Fruit fly (Drosophila melanogaster) whole organism, embryonic: ENCODE results near the gene Syx4.

ENCODE experiments used
- B-H1 ChIP-seq: fragments of 200-800 bp; sonication (Bioruptor generic); IDR thresholded peaks from 3 replicates; pipeline ENCODE4 v1.3.6; 2022; ENCODE audit warnings: missing biosample characterization, missing genetic modification characterization
- CG10321 ChIP-seq: fragments of 200-800 bp; sonication (Bioruptor generic); IDR thresholded peaks from 2 replicates; pipeline ENCODE4 v1.3.6; 2022; ENCODE audit warnings: missing biosample characterization, missing genetic modification characterization
- CG11398 ChIP-seq: fragments of 200-800 bp; sonication (Bioruptor generic); optimal IDR thresholded peaks from 2 replicates; lab custom pipeline; 2016; ENCODE audit warnings: missing biosample characterization, missing genetic modification characterization
- CG13123 ChIP-seq: fragments of 200-800 bp; sonication (Bioruptor generic); optimal IDR thresholded peaks from 2 replicates; lab custom pipeline; 2016; ENCODE audit warnings: missing biosample characterization, missing genetic modification characterization
- CG13296 ChIP-seq: fragments of 200-800 bp; sonication (Bioruptor generic); optimal IDR thresholded peaks from 3 replicates; lab custom pipeline; 2018; ENCODE audit warnings: missing biosample characterization, mild to moderate bottlenecking, missing genetic modification characterization
- CG13624 ChIP-seq: fragments of 200-800 bp; sonication (Bioruptor generic); optimal IDR thresholded peaks from 2 replicates; lab custom pipeline; 2016; ENCODE audit warnings: missing biosample characterization, missing genetic modification characterization
- CG1602 ChIP-seq: fragments of 200-800 bp; sonication (Bioruptor generic); optimal IDR thresholded peaks from 3 replicates; lab custom pipeline; 2016; ENCODE audit warnings: missing biosample characterization, missing genetic modification characterization
- CG16779 ChIP-seq: fragments of 200-800 bp; sonication (Bioruptor generic); IDR thresholded peaks from 2 replicates; pipeline ENCODE4 v1.3.6; 2022; ENCODE audit warnings: missing biosample characterization, missing genetic modification characterization
- CG18599 ChIP-seq: fragments of 200-800 bp; sonication (Bioruptor generic); optimal IDR thresholded peaks from 3 replicates; lab custom pipeline; 2017; ENCODE audit warnings: missing biosample characterization, missing genetic modification characterization, mild to moderate bottlenecking, moderate library complexity, missing genetic modification reagents
- CG18619 ChIP-seq: fragments of 200-800 bp; sonication (Bioruptor generic); optimal IDR thresholded peaks from 3 replicates; lab custom pipeline; 2017; ENCODE audit warnings: missing biosample characterization, mild to moderate bottlenecking, missing genetic modification characterization
- CG30020 ChIP-seq: fragments of 200-800 bp; optimal IDR thresholded peaks from 2 replicates; lab custom pipeline; 2019; ENCODE audit warnings: missing biosample characterization, mild to moderate bottlenecking, missing genetic modification characterization, moderate library complexity
- CG31224 ChIP-seq: fragments of 200-800 bp; sonication (Bioruptor generic); IDR thresholded peaks from 2 replicates; pipeline ENCODE4 v1.3.6; 2022; ENCODE audit warnings: missing biosample characterization, missing genetic modification characterization
- CG4360 ChIP-seq: fragments of 200-800 bp; sonication (Bioruptor generic); IDR thresholded peaks from 2 replicates; pipeline ENCODE4 v1.3.6; 2022; ENCODE audit warnings: missing biosample characterization, missing genetic modification characterization
- CG4404 ChIP-seq: fragments of 200-800 bp; sonication (Bioruptor generic); IDR thresholded peaks from 2 replicates; pipeline ENCODE4 v1.3.6; 2022; ENCODE audit warnings: missing biosample characterization, missing genetic modification characterization
- CG6813 ChIP-seq: fragments of 200-800 bp; sonication (Bioruptor generic); optimal IDR thresholded peaks from 2 replicates; lab custom pipeline; 2017; ENCODE audit warnings: missing biosample characterization, missing genetic modification characterization, mild to moderate bottlenecking, moderate library complexity, missing genetic modification reagents
- CG7839 ChIP-seq: fragments of 200-800 bp; sonication (Bioruptor generic); optimal IDR thresholded peaks from 3 replicates; lab custom pipeline; 2018; ENCODE audit warnings: missing biosample characterization, mild to moderate bottlenecking, missing genetic modification characterization, moderate library complexity
- CG7928 ChIP-seq: fragments of 200-800 bp; sonication (Bioruptor generic); optimal IDR thresholded peaks from 2 replicates; lab custom pipeline; 2017; ENCODE audit warnings: missing biosample characterization, mild to moderate bottlenecking, missing genetic modification characterization
- CG8478 ChIP-seq: fragments of >200 bp; optimal IDR thresholded peaks from 2 replicates; lab custom pipeline; 2018
- CTCF ChIP-seq: fragments of 200-800 bp; sonication (Bioruptor generic); optimal IDR thresholded peaks from 2 replicates; lab custom pipeline; 2017; ENCODE audit warnings: missing biosample characterization, mild to moderate bottlenecking, missing genetic modification characterization, moderate library complexity
- Dfd ChIP-seq, 2 experiments: fragments of >200 bp; optimal IDR thresholded peaks; 2 replicates each; lab custom pipeline; 2017; ENCODE audit warnings: missing biosample characterization in 2 of 2, missing genetic modification characterization in 2 of 2
- E2f2 ChIP-seq: fragments of 200-800 bp; sonication (Bioruptor generic); IDR thresholded peaks from 2 replicates; pipeline ENCODE4 v1.3.6; 2022; ENCODE audit warnings: missing biosample characterization, missing genetic modification characterization
- Gug ChIP-seq: fragments of 200-800 bp; sonication (Bioruptor generic); IDR thresholded peaks from 4 replicates; pipeline ENCODE4 v1.3.6; 2022; ENCODE audit warnings: missing biosample characterization, missing genetic modification characterization
- H2.0 ChIP-seq: fragments of 200-800 bp; sonication (Bioruptor generic); IDR thresholded peaks from 2 replicates; pipeline ENCODE4 v1.3.6; 2022; ENCODE audit warnings: missing biosample characterization, missing genetic modification characterization
- HLH54F ChIP-seq: fragments of 200-800 bp; sonication (Bioruptor generic); optimal IDR thresholded peaks from 3 replicates; lab custom pipeline; 2016; ENCODE audit warnings: missing biosample characterization, missing genetic modification characterization
- Hand ChIP-seq: fragments of 200-800 bp; sonication (Bioruptor generic); optimal IDR thresholded peaks from 2 replicates; lab custom pipeline; 2017; ENCODE audit warnings: mild to moderate bottlenecking, missing biosample characterization, missing genetic modification reagents, missing genetic modification characterization
- Hmx ChIP-seq: fragments of 200-800 bp; sonication (Bioruptor generic); optimal IDR thresholded peaks from 2 replicates; lab custom pipeline; 2016; ENCODE audit warnings: missing biosample characterization, missing genetic modification characterization
- Hr3 ChIP-seq: fragments of 200-800 bp; sonication (Bioruptor generic); optimal IDR thresholded peaks from 3 replicates; lab custom pipeline; 2016; ENCODE audit warnings: missing biosample characterization, missing genetic modification characterization
- Hr51 ChIP-seq, 2 experiments: fragments of 200-800 bp; sonication (Bioruptor generic); optimal IDR thresholded peaks; 2 replicates in 1 of 2; 3 replicates in 1 of 2; lab custom pipeline; 2016 to 2018; ENCODE audit warnings: missing biosample characterization in 2 of 2, missing genetic modification characterization in 2 of 2, mild to moderate bottlenecking in 1 of 2, moderate library complexity in 1 of 2
- Meics ChIP-seq: fragments of 200-800 bp; sonication (Bioruptor generic); optimal IDR thresholded peaks from 2 replicates; lab custom pipeline; 2017; ENCODE audit warnings: missing biosample characterization, mild to moderate bottlenecking, missing genetic modification characterization
- Opbp ChIP-seq: fragments of 200-800 bp; sonication (Bioruptor generic); IDR thresholded peaks from 3 replicates; pipeline ENCODE4 v1.3.6; 2022; ENCODE audit warnings: missing biosample characterization, missing genetic modification characterization; ENCODE audit not compliant: partially characterized antibody
- Ravus ChIP-seq: fragments of 200-800 bp; sonication (Bioruptor generic); IDR thresholded peaks from 2 replicates; pipeline ENCODE4 v1.3.6; 2022; ENCODE audit warnings: missing biosample characterization, missing genetic modification characterization
- Sin3A ChIP-seq: fragments of >200 bp; optimal IDR thresholded peaks from 2 replicates; lab custom pipeline; 2018
- Sox102F ChIP-seq: fragments of 200-800 bp; sonication (Bioruptor generic); optimal IDR thresholded peaks from 2 replicates; lab custom pipeline; 2018; ENCODE audit warnings: missing biosample characterization, mild to moderate bottlenecking, missing genetic modification characterization, moderate library complexity
- Tbp ChIP-seq: fragments of >200 bp; optimal IDR thresholded peaks from 2 replicates; lab custom pipeline; 2018; ENCODE audit warnings: missing biosample characterization, missing genetic modification characterization
- cad ChIP-seq: fragments of >200 bp; optimal IDR thresholded peaks from 2 replicates; lab custom pipeline; 2017; ENCODE audit warnings: missing biosample characterization, missing genetic modification characterization
- chinmo ChIP-seq: fragments of 200-800 bp; sonication (Bioruptor generic); IDR thresholded peaks from 4 replicates; pipeline ENCODE4 v1.3.6; 2022; ENCODE audit warnings: missing biosample characterization, missing genetic modification characterization; ENCODE audit not compliant: partially characterized antibody
- croc ChIP-seq: fragments of 200-800 bp; sonication (Bioruptor generic); conservative IDR thresholded peaks from 3 replicates; pipeline ENCODE4 v1.3.6; 2022; ENCODE audit warnings: missing biosample characterization, missing genetic modification characterization
- cwo ChIP-seq: fragments of 200-800 bp; sonication (Bioruptor generic); optimal IDR thresholded peaks from 3 replicates; lab custom pipeline; 2017; ENCODE audit warnings: missing biosample characterization, missing genetic modification characterization, mild to moderate bottlenecking, moderate library complexity, missing genetic modification reagents
- dan ChIP-seq: fragments of 200-800 bp; sonication (Bioruptor generic); IDR thresholded peaks from 2 replicates; pipeline ENCODE4 v1.3.6; 2022; ENCODE audit warnings: missing biosample characterization, missing genetic modification characterization
- ems ChIP-seq: fragments of 200-800 bp; sonication (Bioruptor generic); optimal IDR thresholded peaks from 3 replicates; lab custom pipeline; 2016; ENCODE audit warnings: missing biosample characterization, missing genetic modification characterization
- fd96Cb ChIP-seq: fragments of 200-800 bp; sonication (Bioruptor generic); optimal IDR thresholded peaks from 2 replicates; lab custom pipeline; 2018; ENCODE audit warnings: missing biosample characterization, mild to moderate bottlenecking, missing genetic modification characterization, moderate library complexity
- fu2 ChIP-seq: fragments of 200-800 bp; sonication (Bioruptor generic); optimal IDR thresholded peaks from 2 replicates; lab custom pipeline; 2016; ENCODE audit warnings: missing biosample characterization, missing genetic modification characterization
- grau ChIP-seq: fragments of 200-800 bp; optimal IDR thresholded peaks from 3 replicates; lab custom pipeline; 2019; ENCODE audit warnings: missing biosample characterization, mild to moderate bottlenecking, missing genetic modification characterization, moderate library complexity
- hbn ChIP-seq: fragments of 200-800 bp; sonication (Bioruptor generic); IDR thresholded peaks from 2 replicates; pipeline ENCODE4 v1.3.6; 2022; ENCODE audit warnings: missing biosample characterization, missing genetic modification characterization; ENCODE audit not compliant: partially characterized antibody
- mam ChIP-seq: fragments of 200-800 bp; sonication (Bioruptor generic); optimal IDR thresholded peaks from 3 replicates; lab custom pipeline; 2016; ENCODE audit warnings: missing biosample characterization, missing genetic modification characterization
- pb ChIP-seq: fragments of 200-800 bp; sonication (Bioruptor generic); optimal IDR thresholded peaks from 3 replicates; lab custom pipeline; 2016; ENCODE audit warnings: missing biosample characterization, missing genetic modification characterization
- rib ChIP-seq: fragments of 200-800 bp; sonication (Bioruptor generic); IDR thresholded peaks from 2 replicates; pipeline ENCODE4 v1.3.6; 2022; ENCODE audit warnings: missing biosample characterization, missing genetic modification characterization
- row ChIP-seq: fragments of 200-800 bp; sonication (Bioruptor generic); IDR thresholded peaks from 3 replicates; pipeline ENCODE4 v1.3.6; 2022; ENCODE audit warnings: missing biosample characterization, missing genetic modification characterization
- scrt ChIP-seq: fragments of 200-800 bp; sonication (Bioruptor generic); optimal IDR thresholded peaks from 2 replicates; lab custom pipeline; 2018; ENCODE audit warnings: missing biosample characterization, mild to moderate bottlenecking, missing genetic modification characterization, moderate library complexity
- toy ChIP-seq: fragments of 200-800 bp; sonication (Bioruptor generic); IDR thresholded peaks from 2 replicates; pipeline ENCODE4 v1.3.6; 2022; ENCODE audit warnings: missing biosample characterization, missing genetic modification characterization
- tup ChIP-seq: fragments of 200-800 bp; sonication (Bioruptor generic); optimal IDR thresholded peaks from 2 replicates; lab custom pipeline; 2016; ENCODE audit warnings: missing biosample characterization, mild to moderate bottlenecking, missing genetic modification characterization, moderate library complexity
- tx ChIP-seq: fragments of 200-800 bp; sonication (Bioruptor generic); optimal IDR thresholded peaks from 2 replicates; lab custom pipeline; 2016; ENCODE audit warnings: missing biosample characterization, missing genetic modification characterization

Gene Syx4

DNA sequence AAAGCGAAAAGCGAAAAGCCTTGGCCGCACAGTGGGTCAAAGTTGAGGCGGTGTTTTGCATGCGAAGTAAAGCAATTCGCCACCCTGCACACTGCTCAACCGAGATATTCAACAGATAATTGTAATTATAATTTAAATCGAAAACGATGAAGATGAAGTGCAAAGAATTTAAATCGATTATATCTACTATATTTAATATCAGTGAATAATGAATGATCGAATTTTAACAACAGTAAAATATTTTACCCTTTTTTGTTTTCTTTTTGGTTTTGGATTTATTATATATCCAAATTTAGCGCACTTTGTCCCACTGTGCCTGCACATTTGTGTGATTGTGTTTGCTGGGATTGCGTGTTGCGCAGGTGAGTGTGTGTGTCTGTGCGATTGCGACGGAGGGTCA lies 43.4 kb upstream of the Syx4 start (continued):
- TF ChIP-seq Gug (GFP tag; lab: Robert Waterston, UW) (peak; percentile 72), scrt (GFP tag; lab: Kevin White, UChicago) (peak; percentile 68), Hmx (GFP tag; lab: Kevin White, UChicago) (peak; percentile 55), CG8478 (no peak), dan (GFP tag; lab: Robert Waterston, UW) (no peak), CG10321 (GFP tag; lab: Robert Waterston, UW) (peak; percentile 49; the same call in 1 of the 2 replicates), row (GFP tag; lab: Robert Waterston, UW) (peak; percentile 90), Hr3 (GFP tag; lab: Kevin White, UChicago) (peak; percentile 83), rib (GFP tag; lab: Robert Waterston, UW) (no peak; the same call in 1 of the 2 replicates), CG11398 (peak; percentile 11), CG13624 (peak; percentile 19), CG4360 (GFP tag; lab: Robert Waterston, UW) (0 out of 2 replicates have a peak, but pooled peaks have one; percentile 12), Hr51 (GFP tag; optimal IDR thresholded peaks at IDR 0.05; lab: Kevin White, UChicago) (peak; percentile 66 to 94), E2f2 (peak; percentile 68), CG13296 (peak; percentile 88), croc (peak; percentile 69), pb (peak; percentile 51), CG13123 (peak; percentile 19), CG7928 (GFP tag; lab: Kevin White, UChicago) (peak; percentile 34), CG6813 (GFP tag; lab: Kevin White, UChicago) (peak; percentile 81), CG31224 (GFP tag; lab: Robert Waterston, UW) (peak; percentile 60), tx (GFP tag; lab: Kevin White, UChicago) (peak; percentile 63), Ravus (GFP tag; lab: Robert Waterston, UW) (peak; percentile 32; the same call in 1 of the 2 replicates), CTCF (GFP tag; lab: Kevin White, UChicago) (peak; percentile 33), mam (GFP tag; lab: Kevin White, UChicago) (peak; percentile 76), chinmo (GFP tag; lab: Robert Waterston, UW) (no peak), H2.0 (peak; percentile 78), CG18599 (peak; percentile 88), toy (GFP tag; lab: Robert Waterston, UW) (peak; percentile 31; the same call in 1 of the 2 replicates), cwo (GFP tag; lab: Kevin White, UChicago) (peak; percentile 81), ems (GFP tag; lab: Kevin White, UChicago) (peak; percentile 81), CG16779 (no peak), tup (GFP tag; lab: Kevin White, UChicago) (no peak), CG1602 (GFP tag; lab: Kevin White, UChicago) (peak; percentile 58), CG18619 (GFP tag; lab: Kevin White, UChicago) (peak; percentile 87), Hand (peak; percentile 74), Meics (peak; percentile 90), CG4404 (GFP tag; lab: Robert Waterston, UW) (peak; percentile 58), Tbp (GFP tag; lab: Kevin White, UChicago) (no peak), grau (tag; lab: Kevin White, UChicago) (peak; percentile 89), CG30020 (tag; lab: Kevin White, UChicago) (peak; percentile 33), hbn (no peak), Opbp (GFP tag; lab: Robert Waterston, UW) (no peak), fd96Cb (tag; lab: Kevin White, UChicago) (peak; percentile 84), HLH54F (peak; percentile 78), Dfd (GFP tag; optimal IDR thresholded peaks at IDR 0.05; lab: Kevin White, UChicago) (no peak), CG7839 (tag; lab: Kevin White, UChicago) (peak; percentile 92), cad (GFP tag; lab: Kevin White, UChicago) (no peak), Sin3A (lab: Kevin White, UChicago) (no peak), fu2 (GFP tag; lab: Kevin White, UChicago) (peak; percentile 44), Sox102F (peak; percentile 90), B-H1 (GFP tag; lab: Robert Waterston, UW) (peak; percentile 74)
